Worm (Caenorhabditis elegans) whole organism, young adult: ENCODE measurements around the gene C14A4.6.

Source experiments
- B0035.1 ChIP-seq: sonication (generic microtip); optimal IDR thresholded peaks from 2 replicates; lab custom pipeline; 2016; ENCODE audit warnings: missing genetic modification characterization, mild to moderate bottlenecking, missing compliant biosample characterization, missing genotype, missing genetic modification reagents
- D2030.7 ChIP-seq: fragments of 200-800 bp; sonication (Bioruptor generic); IDR thresholded peaks from 2 replicates; pipeline ENCODE4 v1.3.6; 2022; ENCODE audit warnings: missing genetic modification reagents, missing genetic modification characterization, missing compliant biosample characterization
- F33H1.4 ChIP-seq: fragments of 200-800 bp; sonication (Bioruptor generic); IDR thresholded peaks from 2 replicates; pipeline ENCODE4 v1.3.6; 2022; ENCODE audit warnings: missing genetic modification reagents, missing genetic modification characterization, missing compliant biosample characterization
- F49E8.2 ChIP-seq: sonication (generic microtip); optimal IDR thresholded peaks from 3 replicates; lab custom pipeline; 2017; ENCODE audit warnings: missing genetic modification characterization, mild to moderate bottlenecking, missing compliant biosample characterization, antibody characterized with exemption, moderate library complexity; ENCODE audit not compliant: insufficient read depth
- K11D2.4 ChIP-seq: fragments of 200-800 bp; sonication (Bioruptor generic); IDR thresholded peaks from 2 replicates; pipeline ENCODE4 v1.3.6; 2022; ENCODE audit warnings: missing genetic modification reagents, missing genetic modification characterization, missing compliant biosample characterization
- T07F8.4 ChIP-seq: sonication (generic microtip); optimal IDR thresholded peaks from 2 replicates; lab custom pipeline; 2016; ENCODE audit warnings: mild to moderate bottlenecking, missing genetic modification characterization, moderate library complexity, missing compliant biosample characterization
- ama-1 ChIP-seq, 3 experiments: fragments of 150-350 bp in 1 of 3; sonication (generic microtip) in 2 of 3; optimal IDR thresholded peaks; 2 replicates each; lab custom pipeline; 2014 to 2018; ENCODE audit warnings: missing biosample characterization in 2 of 3, missing genetic modification characterization in 2 of 3, missing genetic modification reagents in 2 of 3
- aptf-2 ChIP-seq: fragments of 200-800 bp; sonication (Bioruptor generic); conservative IDR thresholded peaks from 2 replicates; pipeline ENCODE4 v1.3.6; 2022; ENCODE audit warnings: missing genetic modification reagents, missing genetic modification characterization, missing compliant biosample characterization
- bed-2 ChIP-seq: fragments of 200-800 bp; sonication (Bioruptor generic); IDR thresholded peaks from 2 replicates; pipeline ENCODE4 v1.3.6; 2022; ENCODE audit warnings: missing genetic modification reagents, missing genetic modification characterization, missing compliant biosample characterization
- ccch-3 ChIP-seq: fragments of 200-800 bp; sonication (Bioruptor generic); optimal IDR thresholded peaks from 2 replicates; lab custom pipeline; 2018; ENCODE audit warnings: mild to moderate bottlenecking, missing genetic modification characterization, missing compliant biosample characterization
- ceh-79 ChIP-seq: sonication (generic microtip); optimal IDR thresholded peaks from 2 replicates; lab custom pipeline; 2017; ENCODE audit warnings: mild to moderate bottlenecking, missing genetic modification characterization, missing compliant biosample characterization
- dox-1 ChIP-seq: fragments of 200-800 bp; sonication (Bioruptor generic); IDR thresholded peaks from 2 replicates; pipeline ENCODE4 v1.3.6; 2022; ENCODE audit warnings: missing genetic modification reagents, missing genetic modification characterization, missing compliant biosample characterization
- egrh-3 ChIP-seq: fragments of 200-800 bp; sonication (Bioruptor generic); IDR thresholded peaks from 2 replicates; pipeline ENCODE4 v1.3.6; 2022; ENCODE audit warnings: missing genetic modification reagents, missing genetic modification characterization, missing compliant biosample characterization
- ets-4 ChIP-seq: fragments of 200-800 bp; sonication (Bioruptor generic); optimal IDR thresholded peaks from 2 replicates; lab custom pipeline; 2018; ENCODE audit warnings: mild to moderate bottlenecking, missing genetic modification characterization, missing compliant biosample characterization
- hlh-12 ChIP-seq: sonication (generic microtip); optimal IDR thresholded peaks from 2 replicates; lab custom pipeline; 2016; ENCODE audit warnings: missing genetic modification characterization, missing compliant biosample characterization
- hlh-26 ChIP-seq: fragments of 200-800 bp; sonication (Bioruptor generic); conservative IDR thresholded peaks from 2 replicates; pipeline ENCODE4 v1.3.6; 2022; ENCODE audit warnings: missing genetic modification reagents, missing genetic modification characterization, missing compliant biosample characterization
- hrde-1 ChIP-seq: sonication (generic microtip); optimal IDR thresholded peaks from 2 replicates; lab custom pipeline; 2016; ENCODE audit warnings: missing genetic modification characterization, mild to moderate bottlenecking, missing compliant biosample characterization, moderate library complexity, missing genotype, missing genetic modification reagents, borderline replicate concordance
- lin-26 ChIP-seq: fragments of 200-800 bp; sonication (Bioruptor generic); IDR thresholded peaks from 2 replicates; pipeline ENCODE4 v1.3.6; 2022; ENCODE audit warnings: missing genetic modification reagents, missing genetic modification characterization, missing compliant biosample characterization
- lir-1 ChIP-seq: fragments of 200-800 bp; sonication (Bioruptor generic); conservative IDR thresholded peaks from 2 replicates; pipeline ENCODE4 v1.3.6; 2022; ENCODE audit warnings: missing genetic modification reagents, missing genetic modification characterization, missing compliant biosample characterization
- lsl-1 ChIP-seq: fragments of 200-800 bp; sonication (Bioruptor generic); optimal IDR thresholded peaks from 2 replicates; lab custom pipeline; 2018; ENCODE audit warnings: mild to moderate bottlenecking, missing genetic modification characterization, moderate library complexity, missing compliant biosample characterization
- lsy-27 ChIP-seq: sonication (generic microtip); optimal IDR thresholded peaks from 2 replicates; lab custom pipeline; 2017; ENCODE audit warnings: missing genetic modification characterization, mild to moderate bottlenecking, missing compliant biosample characterization, antibody characterized with exemption, missing genotype, borderline replicate concordance; ENCODE audit not compliant: insufficient read depth
- madf-10 ChIP-seq: sonication (generic microtip); optimal IDR thresholded peaks from 2 replicates; lab custom pipeline; 2016; ENCODE audit warnings: mild to moderate bottlenecking, missing genetic modification characterization, missing compliant biosample characterization
- madf-8 ChIP-seq: fragments of 200-800 bp; sonication (Bioruptor generic); conservative IDR thresholded peaks from 2 replicates; pipeline ENCODE4 v1.3.6; 2022; ENCODE audit warnings: missing genetic modification reagents, missing genetic modification characterization, missing compliant biosample characterization
- nfya-1 ChIP-seq: sonication (generic microtip); optimal IDR thresholded peaks from 2 replicates; lab custom pipeline; 2017; ENCODE audit warnings: antibody characterized with exemption, missing compliant biosample characterization, missing genetic modification characterization, borderline replicate concordance; ENCODE audit not compliant: insufficient read depth
- rpc-1 ChIP-seq, 2 experiments: fragments of 150-350 bp in 1 of 2; sonication (generic microtip) in 1 of 2; optimal IDR thresholded peaks; 2 replicates each; lab custom pipeline; 2014 to 2018; ENCODE audit warnings: missing biosample characterization in 1 of 2, missing genetic modification characterization in 1 of 2, missing genetic modification reagents in 1 of 2, missing genotype in 1 of 2
- snpc-3.4 ChIP-seq: sonication (generic microtip); optimal IDR thresholded peaks from 2 replicates; lab custom pipeline; 2017; ENCODE audit warnings: missing genetic modification characterization, mild to moderate bottlenecking, missing compliant biosample characterization, antibody characterized with exemption, moderate library complexity, missing genotype, missing genetic modification reagents
- tbx-9 ChIP-seq: sonication (generic microtip); optimal IDR thresholded peaks from 2 replicates; lab custom pipeline; 2016; ENCODE audit warnings: borderline replicate concordance, missing genetic modification characterization, inconsistent platforms, missing compliant biosample characterization
- tlf-1 ChIP-seq: fragments of 200-800 bp; sonication (Bioruptor generic); optimal IDR thresholded peaks from 2 replicates; lab custom pipeline; 2018; ENCODE audit warnings: mild to moderate bottlenecking, missing genetic modification characterization, missing compliant biosample characterization
- ztf-22 ChIP-seq: fragments of 200-800 bp; sonication (Bioruptor generic); optimal IDR thresholded peaks from 2 replicates; lab custom pipeline; 2018; ENCODE audit warnings: mild to moderate bottlenecking, missing genetic modification characterization, moderate library complexity, missing compliant biosample characterization
- ztf-25 ChIP-seq: fragments of 200-800 bp; sonication (Bioruptor generic); IDR thresholded peaks from 2 replicates; pipeline ENCODE4 v1.3.6; 2022; ENCODE audit warnings: missing genetic modification reagents, missing genetic modification characterization, missing compliant biosample characterization
- ztf-26 ChIP-seq: sonication (generic microtip); optimal IDR thresholded peaks from 2 replicates; lab custom pipeline; 2017; ENCODE audit warnings: missing genetic modification characterization, missing compliant biosample characterization
- ztf-3 ChIP-seq: fragments of 200-800 bp; sonication (Bioruptor generic); optimal IDR thresholded peaks from 2 replicates; lab custom pipeline; 2018; ENCODE audit warnings: mild to moderate bottlenecking, missing genetic modification characterization, missing compliant biosample characterization
- ztf-6 ChIP-seq: fragments of 200-800 bp; sonication (Bioruptor generic); IDR thresholded peaks from 2 replicates; pipeline ENCODE4 v1.3.6; 2022; ENCODE audit warnings: missing genetic modification reagents, missing genetic modification characterization, missing compliant biosample characterization

The C14A4.6 gene

ce11 chrII:10548778-10549671 is 45.6 kb downstream of the C14A4.6 start (continued):
- TF ChIP-seq rpc-1 (optimal IDR thresholded peaks at IDR 0.05; lab: Kevin White, UChicago) (peak; percentile 2), rpc-1 (tag; optimal IDR thresholded peaks at IDR 0.05; lab: Kevin White, UChicago) (no peak), ztf-22 (GFP tag; lab: Kevin White, UChicago) (no peak), madf-10 (tag; lab: Kevin White, UChicago) (peak; percentile 67), ccch-3 (no peak), dox-1 (GFP tag; lab: Robert Waterston, UW) (peak; percentile 67), hrde-1 (tag; lab: Kevin White, UChicago) (no peak), egrh-3 (GFP tag; lab: Robert Waterston, UW) (peak; percentile 82), hlh-12 (tag; lab: Kevin White, UChicago) (no peak), madf-8 (GFP tag; lab: Robert Waterston, UW) (no peak), B0035.1 (tag; lab: Kevin White, UChicago) (no peak), snpc-3.4 (tag; lab: Kevin White, UChicago) (no peak), ztf-25 (GFP tag; lab: Robert Waterston, UW) (0 out of 2 replicates have a peak, but pooled peaks have one; percentile 6), F49E8.2 (tag; lab: Kevin White, UChicago) (no peak), K11D2.4 (GFP tag; lab: Robert Waterston, UW) (peak; percentile 87), hlh-26 (GFP tag; lab: Robert Waterston, UW) (no peak), ztf-3 (GFP tag; lab: Kevin White, UChicago) (peak; percentile 32), tlf-1 (GFP tag; lab: Kevin White, UChicago) (peak; percentile 45), ets-4 (GFP tag; lab: Kevin White, UChicago) (peak; percentile 24), tbx-9 (tag; lab: Kevin White, UChicago) (no peak), lsl-1 (GFP tag; lab: Kevin White, UChicago) (no peak), ztf-26 (no peak), F33H1.4 (GFP tag; lab: Robert Waterston, UW) (0 out of 2 replicates have a peak, but pooled peaks have one; percentile 24), aptf-2 (no peak), ztf-6 (GFP tag; lab: Robert Waterston, UW) (peak; percentile 69; the same call in 1 of the 2 replicates), lir-1 (GFP tag; lab: Robert Waterston, UW) (peak; percentile 60), lsy-27 (tag; lab: Kevin White, UChicago) (no peak), bed-2 (GFP tag; lab: Robert Waterston, UW) (no peak), nfya-1 (no peak), lin-26 (GFP tag; lab: Robert Waterston, UW) (peak; percentile 74), D2030.7 (no peak), ceh-79 (no peak), ama-1 (optimal IDR thresholded peaks at IDR 0.05; lab: Kevin White, UChicago) (peak; percentile 91), ama-1 (GFP tag; optimal IDR thresholded peaks at IDR 0.05; lab: Kevin White, UChicago) (no peak), T07F8.4 (no peak)
